6 worm cellular contexts compared by ENCODE assay signal in the genomic region with DNA sequence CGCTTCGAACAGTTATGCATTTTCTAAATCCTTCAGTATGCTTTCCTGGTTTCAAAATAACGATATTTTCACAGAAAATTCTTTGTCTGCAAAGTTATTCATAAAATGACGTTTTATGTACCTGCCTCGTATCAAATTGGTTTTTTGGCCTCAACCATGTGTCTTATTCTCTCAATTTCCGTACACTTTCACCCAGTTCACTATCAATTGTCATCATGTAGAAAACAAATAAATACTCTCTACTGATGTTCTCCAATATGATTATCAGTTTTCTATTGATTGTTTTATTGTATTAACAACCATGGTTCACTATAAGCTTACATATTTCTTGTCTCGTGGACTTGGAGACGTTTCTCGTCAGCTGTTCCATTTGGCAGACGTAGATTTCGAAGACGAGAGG.
A peak's percentile ranks its signal among the peaks of the same experiment; 100 is the strongest.
TF ChIP-seq lines count a peak whose summit lies in the region.

A gene (plus strand): TSS at position 218 of the 400 bp plus-strand sequence.

TF ChIP-seq in whole organism, L1 larva, 84 proteins besides CTCF, POLR2A, EP300 and RAD21:
- TF ChIP-seq elt-2 (tag; optimal IDR thresholded peaks at IDR 0.05; lab: Kevin White, UChicago) (peak; percentile 61), nhr-12 (tag; optimal IDR thresholded peaks at IDR 0.05; lab: Kevin White, UChicago) (no peak), nhr-71 (tag; optimal IDR thresholded peaks at IDR 0.05; lab: Kevin White, UChicago) (peak; percentile 6), elt-3 (tag; optimal IDR thresholded peaks at IDR 0.05; lab: Kevin White, UChicago) (peak in 2 of 6 experiments; percentile 8 to 46), lin-35 (GFP tag; optimal IDR thresholded peaks at IDR 0.05; lab: Kevin White, UChicago) (peak in 1 of 2 experiments; percentile 34), fkh-8 (tag; optimal IDR thresholded peaks at IDR 0.05; lab: Kevin White, UChicago) (no peak), lin-14 (GFP tag; optimal IDR thresholded peaks at IDR 0.05; lab: Kevin White, UChicago) (peak; percentile 64), unc-30 (tag; optimal IDR thresholded peaks at IDR 0.05; lab: Kevin White, UChicago) (no peak), nhr-20 (tag; optimal IDR thresholded peaks at IDR 0.05; lab: Kevin White, UChicago) (peak; percentile 39), skn-1 (tag; optimal IDR thresholded peaks at IDR 0.05; lab: Kevin White, UChicago) (peak; percentile 67), blmp-1 (tag; optimal IDR thresholded peaks at IDR 0.05; lab: Kevin White, UChicago) (peak; percentile 64)

TF ChIP-seq in whole organism, L2 larva, 48 proteins besides CTCF, POLR2A, EP300 and RAD21 (continues in another document):
- no peak for TF ChIP-seq snpc-4 (tag; optimal IDR thresholded peaks at IDR 0.05; lab: Kevin White, UChicago)
- no peak for TF ChIP-seq nhr-129 (tag; optimal IDR thresholded peaks at IDR 0.05; lab: Kevin White, UChicago)
- TF ChIP-seq crh-2 (tag; optimal IDR thresholded peaks at IDR 0.05; lab: Kevin White, UChicago) = peak; percentile 46
- no peak for TF ChIP-seq zag-1 (tag; optimal IDR thresholded peaks at IDR 0.05; lab: Kevin White, UChicago)
- TF ChIP-seq mab-5 (tag; optimal IDR thresholded peaks at IDR 0.05; lab: Kevin White, UChicago) = no peak
- no peak for TF ChIP-seq ztf-4 (tag; optimal IDR thresholded peaks at IDR 0.05; lab: Kevin White, UChicago)
- TF ChIP-seq sma-9 (GFP tag; optimal IDR thresholded peaks at IDR 0.05; lab: Kevin White, UChicago) = peak; percentile 71
- no peak for TF ChIP-seq sma-9 (tag; optimal IDR thresholded peaks at IDR 0.05; lab: Kevin White, UChicago)
- TF ChIP-seq peb-1 (tag; optimal IDR thresholded peaks at IDR 0.05; lab: Kevin White, UChicago) = no peak
- peak; percentile 97 for TF ChIP-seq skn-1 (tag; optimal IDR thresholded peaks at IDR 0.05; lab: Kevin White, UChicago)
- no peak for TF ChIP-seq ztf-11 (tag; optimal IDR thresholded peaks at IDR 0.05; lab: Kevin White, UChicago)
- no peak for TF ChIP-seq elt-1 (tag; optimal IDR thresholded peaks at IDR 0.05; lab: Kevin White, UChicago)
- no peak for TF ChIP-seq C34F6.9 (tag; optimal IDR thresholded peaks at IDR 0.05; lab: Kevin White, UChicago)
- no peak for TF ChIP-seq unc-55 (GFP tag; optimal IDR thresholded peaks at IDR 0.05; lab: Kevin White, UChicago)
- TF ChIP-seq egl-27 (tag; optimal IDR thresholded peaks at IDR 0.05; lab: Kevin White, UChicago) = peak; percentile 24
- peak; percentile 45 for TF ChIP-seq gmeb-1 (tag; optimal IDR thresholded peaks at IDR 0.05; lab: Kevin White, UChicago)

TF ChIP-seq in whole organism, L3 larva, 47 proteins besides CTCF, POLR2A, EP300 and RAD21 (continues in another document):
- no peak for TF ChIP-seq fkh-2 (tag; optimal IDR thresholded peaks at IDR 0.05; lab: Kevin White, UChicago)
- TF ChIP-seq elt-2 (tag; optimal IDR thresholded peaks at IDR 0.05; lab: Kevin White, UChicago) = peak; percentile 86
- TF ChIP-seq lsy-12 (tag; optimal IDR thresholded peaks at IDR 0.05; lab: Kevin White, UChicago) = no peak
- no peak for TF ChIP-seq eor-1 (tag; optimal IDR thresholded peaks at IDR 0.05; lab: Kevin White, UChicago)
- no peak for TF ChIP-seq nhr-67 (tag; optimal IDR thresholded peaks at IDR 0.05; lab: Kevin White, UChicago)
- no peak for TF ChIP-seq nhr-43 (tag; optimal IDR thresholded peaks at IDR 0.05; lab: Kevin White, UChicago; ENCODE audit: poor library complexity, severe bottlenecking)
- no peak for TF ChIP-seq ceh-82 (tag; optimal IDR thresholded peaks at IDR 0.05; lab: Kevin White, UChicago)
- TF ChIP-seq ama-1 (optimal IDR thresholded peaks at IDR 0.05; lab: Kevin White, UChicago) = no peak
- peak; percentile 1 for TF ChIP-seq ceh-28 (tag; optimal IDR thresholded peaks at IDR 0.05; lab: Kevin White, UChicago)
- TF ChIP-seq pha-4 (tag; optimal IDR thresholded peaks at IDR 0.05; lab: Kevin White, UChicago) = peak; percentile 64
- TF ChIP-seq elt-1 (tag; optimal IDR thresholded peaks at IDR 0.05; lab: Kevin White, UChicago) = no peak
- TF ChIP-seq fos-1 (tag; optimal IDR thresholded peaks at IDR 0.05; lab: Kevin White, UChicago) = no peak
- no peak for TF ChIP-seq egl-5 (tag; optimal IDR thresholded peaks at IDR 0.05; lab: Kevin White, UChicago)
- no peak for TF ChIP-seq nhr-76 (tag; optimal IDR thresholded peaks at IDR 0.05; lab: Kevin White, UChicago)
- TF ChIP-seq ceh-9 (tag; optimal IDR thresholded peaks at IDR 0.05; lab: Kevin White, UChicago) = no peak
- TF ChIP-seq daf-12 (tag; optimal IDR thresholded peaks at IDR 0.05; lab: Kevin White, UChicago) = no peak
- TF ChIP-seq ceh-16 (tag; optimal IDR thresholded peaks at IDR 0.05; lab: Kevin White, UChicago) = no peak

TF ChIP-seq in whole organism, L4 larva, 104 proteins besides CTCF, POLR2A, EP300 and RAD21 (continues in another document):
- peak; percentile 84 for TF ChIP-seq dmd-6 (GFP tag; IDR thresholded peaks at IDR 0.05; lab: Robert Waterston, UW)
- TF ChIP-seq ceh-62 (tag; optimal IDR thresholded peaks at IDR 0.05; lab: Kevin White, UChicago) = no peak
- no peak for TF ChIP-seq ama-1 (optimal IDR thresholded peaks at IDR 0.05; lab: Kevin White, UChicago)
- peak; percentile 85 for TF ChIP-seq hlh-11 (tag; optimal IDR thresholded peaks at IDR 0.05; lab: Kevin White, UChicago)
- TF ChIP-seq tra-1 (GFP tag; IDR thresholded peaks at IDR 0.05; lab: Robert Waterston, UW) = no peak
- no peak for TF ChIP-seq zfp-2 (tag; optimal IDR thresholded peaks at IDR 0.05; lab: Kevin White, UChicago)
- TF ChIP-seq nhr-77 (tag; optimal IDR thresholded peaks at IDR 0.05; lab: Kevin White, UChicago) = peak; percentile 66
- no peak for TF ChIP-seq skn-1 (tag; optimal IDR thresholded peaks at IDR 0.05; lab: Kevin White, UChicago)
- no peak for TF ChIP-seq D1046.2 (GFP tag; IDR thresholded peaks at IDR 0.05; lab: Robert Waterston, UW)
- no peak for TF ChIP-seq hmg-1.1 (GFP tag; IDR thresholded peaks at IDR 0.05; lab: Robert Waterston, UW)
- TF ChIP-seq pqm-1 (tag; optimal IDR thresholded peaks at IDR 0.05; lab: Kevin White, UChicago) = peak; percentile 92
- TF ChIP-seq nhr-48 (tag; optimal IDR thresholded peaks at IDR 0.05; lab: Kevin White, UChicago) = peak; percentile 18
- TF ChIP-seq php-3 (GFP tag; IDR thresholded peaks at IDR 0.05; lab: Robert Waterston, UW) = peak; percentile 34; the same call in 1 of the 2 replicates
- TF ChIP-seq lir-3 (tag; optimal IDR thresholded peaks at IDR 0.05; lab: Kevin White, UChicago) = no peak
- TF ChIP-seq dve-1 (tag; optimal IDR thresholded peaks at IDR 0.05; lab: Kevin White, UChicago; ENCODE audit: insufficient read depth) = peak; percentile 74

TF ChIP-seq in whole organism, late embryonic, 69 proteins besides CTCF, POLR2A, EP300 and RAD21:
- TF ChIP-seq elt-2 (tag; optimal IDR thresholded peaks at IDR 0.05; lab: Kevin White, UChicago) = peak; percentile 68
- TF ChIP-seq lim-6 (tag; optimal IDR thresholded peaks at IDR 0.05; lab: Kevin White, UChicago) = no peak

TF ChIP-seq in whole organism, young adult, 124 proteins besides CTCF, POLR2A, EP300 and RAD21:
- TF ChIP-seq gei-17 (GFP tag; optimal IDR thresholded peaks at IDR 0.05; lab: Kevin White, UChicago) = no peak
- TF ChIP-seq cebp-1 (GFP tag; IDR thresholded peaks at IDR 0.05; lab: Robert Waterston, UW) = no peak
- TF ChIP-seq cebp-1 (tag; optimal IDR thresholded peaks at IDR 0.05; lab: Kevin White, UChicago) = no peak
- peak; percentile 84 for TF ChIP-seq nhr-80 (tag; optimal IDR thresholded peaks at IDR 0.05; lab: Kevin White, UChicago)
